Fruit fly (Drosophila melanogaster): Measurements from ENCODE around the gene CG17328.
A peak's percentile ranks its signal among the peaks of the same experiment; 100 is the strongest.

CG17328 gene

DNA sequence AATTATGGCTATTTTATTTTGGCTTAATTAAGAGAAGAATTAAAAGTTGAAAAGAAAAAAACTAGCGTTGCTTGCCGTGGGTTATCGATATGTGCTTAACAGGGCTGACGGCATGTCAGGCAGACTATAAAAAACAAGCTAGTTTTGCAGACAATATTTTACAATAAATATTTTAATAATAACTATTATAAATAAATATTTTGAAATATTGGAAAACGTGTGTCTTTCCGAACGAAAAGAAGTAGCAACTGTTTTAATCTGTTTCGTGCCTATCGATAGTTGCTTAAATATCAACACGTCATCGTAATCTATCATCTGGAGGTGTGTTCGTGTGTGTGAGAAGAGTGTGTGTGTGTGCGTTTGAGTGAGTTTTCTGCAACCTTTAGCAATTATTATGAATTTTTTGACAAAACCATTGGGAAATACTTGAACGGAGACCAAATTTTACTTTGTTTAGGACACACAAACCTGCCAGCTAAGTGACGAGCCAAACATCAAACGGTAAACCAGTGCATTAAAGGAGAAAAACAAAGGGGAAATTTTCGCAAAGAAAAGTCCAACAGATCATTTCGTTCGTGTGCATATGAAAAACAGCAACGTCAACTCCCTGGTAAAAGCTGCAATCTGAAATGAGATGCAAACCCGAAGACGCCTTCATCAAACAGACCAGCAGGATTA lies 7.4 kb downstream of the CG17328 start, which contains the start of the genes CG5861 and Syx5 (continued):
- TF ChIP-seq CG15479 (GFP tag; optimal IDR thresholded peaks at IDR 0.05) (no peak), shn (GFP tag; optimal IDR thresholded peaks at IDR 0.05) (no peak), zfh2 (GFP tag; optimal IDR thresholded peaks at IDR 0.05) (peak; percentile 28), TFAM (GFP tag; optimal IDR thresholded peaks at IDR 0.05) (no peak), Hmr (GFP tag; optimal IDR thresholded peaks at IDR 0.05) (no peak), dysf (GFP tag; IDR thresholded peaks at IDR 0.05) (0 out of 3 replicates have a peak, but pooled peaks have one; percentile 24), vvl (GFP tag; IDR thresholded peaks at IDR 0.05) (peak; percentile 63), ab (GFP tag; optimal IDR thresholded peaks at IDR 0.05) (no peak), gsb-n (tag; optimal IDR thresholded peaks at IDR 0.05) (peak; percentile 17), gt (GFP tag; IDR thresholded peaks at IDR 0.05) (no peak), ranshi (GFP tag; IDR thresholded peaks at IDR 0.05) (peak; percentile 52; the same call in 1 of the 2 replicates), CG10267 (tag; optimal IDR thresholded peaks at IDR 0.05) (peak; percentile 75), Bgb (GFP tag; IDR thresholded peaks at IDR 0.05; ENCODE audit: partially characterized antibody) (peak; percentile 83), klu (GFP tag; IDR thresholded peaks at IDR 0.05) (no peak), CG17359 (tag; optimal IDR thresholded peaks at IDR 0.05) (peak; percentile 93), CG31441 (GFP tag; IDR thresholded peaks at IDR 0.05) (no peak; the same call in none of the 2 replicates), chif (GFP tag; optimal IDR thresholded peaks at IDR 0.05) (no peak), CG17361 (GFP tag; IDR thresholded peaks at IDR 0.05) (peak; percentile 57; the same call in 2 of the 3 replicates), NFAT (GFP tag; IDR thresholded peaks at IDR 0.05) (peak; percentile 55), luna (GFP tag; optimal IDR thresholded peaks at IDR 0.05) (no peak), bowl (GFP tag; IDR thresholded peaks at IDR 0.05) (no peak), CG4707 (GFP tag; optimal IDR thresholded peaks at IDR 0.05) (no peak), slp2 (GFP tag; optimal IDR thresholded peaks at IDR 0.05) (no peak), tap (tag; optimal IDR thresholded peaks at IDR 0.05) (peak; percentile 57), gce (GFP tag; IDR thresholded peaks at IDR 0.05) (no peak), CG10321 (GFP tag; IDR thresholded peaks at IDR 0.05) (no peak), Dp (GFP tag; optimal IDR thresholded peaks at IDR 0.05) (peak; percentile 35), CTCF (GFP tag; optimal IDR thresholded peaks at IDR 0.05) (peak; percentile 25), CG5180 (GFP tag; optimal IDR thresholded peaks at IDR 0.05) (no peak), CG18619 (GFP tag; optimal IDR thresholded peaks at IDR 0.05) (peak; percentile 43), danr (GFP tag; IDR thresholded peaks at IDR 0.05) (no peak), fd102C (GFP tag; optimal IDR thresholded peaks at IDR 0.05) (no peak), CG8478 (optimal IDR thresholded peaks at IDR 0.05) (no peak), CG32772 (GFP tag; IDR thresholded peaks at IDR 0.05) (peak; percentile 74; the same call in 1 of the 2 replicates), Jarid2 (GFP tag; optimal IDR thresholded peaks at IDR 0.05) (no peak), CG7556 (GFP tag; optimal IDR thresholded peaks at IDR 0.05) (peak; percentile 51), CG7372 (GFP tag; IDR thresholded peaks at IDR 0.05) (0 out of 2 replicates have a peak, but pooled peaks have one; percentile 30), CG17829 (tag; optimal IDR thresholded peaks at IDR 0.05) (peak; percentile 80), Mrtf (GFP tag; IDR thresholded peaks at IDR 0.05) (no peak), NC2β (GFP tag; optimal IDR thresholded peaks at IDR 0.05) (no peak), Neu2 (GFP tag; optimal IDR thresholded peaks at IDR 0.05; ENCODE audit: borderline replicate concordance) (no peak), zfh1 (GFP tag; IDR thresholded peaks at IDR 0.05) (peak; percentile 67; the same call in 1 of the 3 replicates), cwo (GFP tag; optimal IDR thresholded peaks at IDR 0.05) (peak; percentile 13), CG6175 (GFP tag; IDR thresholded peaks at IDR 0.05) (no peak), gsb (GFP tag; IDR thresholded peaks at IDR 0.05) (no peak), CG13424 (tag; optimal IDR thresholded peaks at IDR 0.05) (peak; percentile 68), CG13894 (tag; optimal IDR thresholded peaks at IDR 0.05) (no peak), CG1647 (GFP tag; optimal IDR thresholded peaks at IDR 0.05) (no peak), crp (GFP tag; optimal IDR thresholded peaks at IDR 0.05) (peak in 1 of 2 experiments; percentile 75), gcm2 (GFP tag; optimal IDR thresholded peaks at IDR 0.05) (no peak), CG9609 (GFP tag; optimal IDR thresholded peaks at IDR 0.05) (no peak)

Measured in whole organism, embryonic.